Worm (Caenorhabditis elegans) whole organism, young adult: ENCODE results near the gene ZK899.2.

Experiments used
- B0019.2 ChIP-seq: fragments of 200-800 bp; sonication (Bioruptor generic); conservative IDR thresholded peaks from 2 replicates; pipeline ENCODE4 v1.3.6; 2022; ENCODE audit warnings: missing genetic modification reagents, missing genetic modification characterization, missing compliant biosample characterization
- B0035.1 ChIP-seq: sonication (generic microtip); optimal IDR thresholded peaks from 2 replicates; lab custom pipeline; 2016; ENCODE audit warnings: missing genetic modification characterization, mild to moderate bottlenecking, missing compliant biosample characterization, missing genotype, missing genetic modification reagents
- B0261.1 ChIP-seq: sonication (generic microtip); optimal IDR thresholded peaks from 2 replicates; lab custom pipeline; 2016; ENCODE audit warnings: mild to moderate bottlenecking, missing genetic modification characterization, moderate library complexity, missing compliant biosample characterization
- C17E4.6 ChIP-seq: fragments of 200-800 bp; sonication (Bioruptor generic); IDR thresholded peaks from 2 replicates; pipeline ENCODE4 v1.3.6; 2022; ENCODE audit warnings: missing genetic modification reagents, missing genetic modification characterization, missing compliant biosample characterization
- F49E8.2 ChIP-seq: sonication (generic microtip); optimal IDR thresholded peaks from 3 replicates; lab custom pipeline; 2017; ENCODE audit warnings: missing genetic modification characterization, mild to moderate bottlenecking, missing compliant biosample characterization, antibody characterized with exemption, moderate library complexity; ENCODE audit not compliant: insufficient read depth
- F57A8.1 ChIP-seq: fragments of 200-800 bp; sonication (Bioruptor generic); optimal IDR thresholded peaks from 2 replicates; lab custom pipeline; 2018; ENCODE audit warnings: mild to moderate bottlenecking, missing genetic modification characterization, moderate library complexity, missing compliant biosample characterization
- K11D2.4 ChIP-seq: fragments of 200-800 bp; sonication (Bioruptor generic); IDR thresholded peaks from 2 replicates; pipeline ENCODE4 v1.3.6; 2022; ENCODE audit warnings: missing genetic modification reagents, missing genetic modification characterization, missing compliant biosample characterization
- T07F8.4 ChIP-seq: sonication (generic microtip); optimal IDR thresholded peaks from 2 replicates; lab custom pipeline; 2016; ENCODE audit warnings: mild to moderate bottlenecking, missing genetic modification characterization, moderate library complexity, missing compliant biosample characterization
- T26A5.8 ChIP-seq: sonication (generic microtip); optimal IDR thresholded peaks from 2 replicates; lab custom pipeline; 2016; ENCODE audit warnings: missing genetic modification characterization, missing compliant biosample characterization
- Y67H2A.10 ChIP-seq: fragments of 200-800 bp; sonication (Bioruptor generic); conservative IDR thresholded peaks from 2 replicates; pipeline ENCODE4 v1.3.6; 2022; ENCODE audit warnings: missing genetic modification reagents, missing genetic modification characterization, missing compliant biosample characterization
- Y95B8A.8 ChIP-seq: fragments of 200-800 bp; sonication (Bioruptor generic); IDR thresholded peaks from 2 replicates; pipeline ENCODE4 v1.3.6; 2022; ENCODE audit warnings: missing genetic modification reagents, missing genetic modification characterization, missing compliant biosample characterization
- ama-1 ChIP-seq, 3 experiments: fragments of 150-350 bp in 1 of 3; sonication (generic microtip) in 2 of 3; optimal IDR thresholded peaks; 2 replicates each; lab custom pipeline; 2014 to 2018; ENCODE audit warnings: missing biosample characterization in 2 of 3, missing genetic modification characterization in 2 of 3, missing genetic modification reagents in 2 of 3
- bed-2 ChIP-seq: fragments of 200-800 bp; sonication (Bioruptor generic); IDR thresholded peaks from 2 replicates; pipeline ENCODE4 v1.3.6; 2022; ENCODE audit warnings: missing genetic modification reagents, missing genetic modification characterization, missing compliant biosample characterization
- cebp-1 ChIP-seq, 2 experiments: fragments of 200-800 bp in 1 of 2; sonication (Bioruptor generic) in 1 of 2; sonication (generic microtip) in 1 of 2; IDR thresholded peaks in 1 of 2; optimal IDR thresholded peaks in 1 of 2; 2 replicates each; pipeline versions ENCODE4 v1.3.6 to Lab custom; 2017 to 2022; ENCODE audit warnings: missing compliant biosample characterization in 2 of 2, missing genetic modification characterization in 2 of 2, mild to moderate bottlenecking in 1 of 2, missing genetic modification reagents in 1 of 2, moderate library complexity in 1 of 2
- cebp-2 ChIP-seq: fragments of 200-800 bp; sonication (Bioruptor generic); IDR thresholded peaks from 2 replicates; pipeline ENCODE4 v1.3.6; 2022; ENCODE audit warnings: missing genetic modification characterization, missing compliant biosample characterization
- ceh-58 ChIP-seq: fragments of 200-800 bp; sonication (Bioruptor generic); IDR thresholded peaks from 2 replicates; pipeline ENCODE4 v1.3.6; 2022; ENCODE audit warnings: missing genetic modification characterization, missing compliant biosample characterization
- hmg-1.2 ChIP-seq: fragments of 200-800 bp; sonication (Bioruptor generic); IDR thresholded peaks from 2 replicates; pipeline ENCODE4 v1.3.6; 2022; ENCODE audit warnings: missing genetic modification reagents, missing genetic modification characterization, missing compliant biosample characterization
- hmg-20 ChIP-seq: fragments of 200-800 bp; sonication (Bioruptor generic); IDR thresholded peaks from 2 replicates; pipeline ENCODE4 v1.3.6; 2022; ENCODE audit warnings: missing genetic modification reagents, missing genetic modification characterization, missing compliant biosample characterization
- lin-54 ChIP-seq: fragments of 200-800 bp; sonication (Bioruptor generic); optimal IDR thresholded peaks from 2 replicates; lab custom pipeline; 2018; ENCODE audit warnings: mild to moderate bottlenecking, missing genetic modification characterization, missing compliant biosample characterization
- lsl-1 ChIP-seq: fragments of 200-800 bp; sonication (Bioruptor generic); optimal IDR thresholded peaks from 2 replicates; lab custom pipeline; 2018; ENCODE audit warnings: mild to moderate bottlenecking, missing genetic modification characterization, moderate library complexity, missing compliant biosample characterization
- nfya-1 ChIP-seq: sonication (generic microtip); optimal IDR thresholded peaks from 2 replicates; lab custom pipeline; 2017; ENCODE audit warnings: antibody characterized with exemption, missing compliant biosample characterization, missing genetic modification characterization, borderline replicate concordance; ENCODE audit not compliant: insufficient read depth
- nfya-2 ChIP-seq: fragments of 200-800 bp; sonication (Bioruptor generic); IDR thresholded peaks from 2 replicates; pipeline ENCODE4 v1.3.6; 2022; ENCODE audit warnings: missing genetic modification reagents, missing genetic modification characterization, missing compliant biosample characterization
- nhr-120 ChIP-seq: fragments of 200-800 bp; sonication (Bioruptor generic); IDR thresholded peaks from 2 replicates; pipeline ENCODE4 v1.3.6; 2022; ENCODE audit warnings: missing genetic modification characterization, missing compliant biosample characterization
- pha-4 ChIP-seq: fragments of 150-350 bp; sonication (generic microtip); optimal IDR thresholded peaks from 2 replicates; lab custom pipeline; 2014; ENCODE audit warnings: missing biosample characterization, missing genetic modification reagents, missing genetic modification characterization
- repo-1 ChIP-seq: sonication (generic microtip); optimal IDR thresholded peaks from 2 replicates; lab custom pipeline; 2017; ENCODE audit warnings: mild to moderate bottlenecking, missing genetic modification characterization, missing compliant biosample characterization
- snpc-1.3 ChIP-seq: sonication (generic microtip); optimal IDR thresholded peaks from 2 replicates; lab custom pipeline; 2017; ENCODE audit warnings: missing genetic modification characterization, mild to moderate bottlenecking, missing compliant biosample characterization, antibody characterized with exemption, moderate library complexity, missing genotype, missing genetic modification reagents; ENCODE audit not compliant: insufficient read depth
- snpc-4 ChIP-seq, 5 experiments: fragments of 150-350 bp in 1 of 5; sonication (generic microtip) in 4 of 5; optimal IDR thresholded peaks; 2 replicates each; lab custom pipeline; 2014 to 2018; ENCODE audit warnings: missing genetic modification characterization in 5 of 5, missing biosample characterization in 3 of 5, antibody characterized with exemption in 2 of 5, mild to moderate bottlenecking in 2 of 5, missing compliant biosample characterization in 2 of 5, missing genotype in 2 of 5, moderate library complexity in 2 of 5, missing genetic modification reagents in 1 of 5
- somi-1 ChIP-seq: fragments of 200-800 bp; sonication (Bioruptor generic); optimal IDR thresholded peaks from 2 replicates; lab custom pipeline; 2018; ENCODE audit warnings: mild to moderate bottlenecking, missing genetic modification characterization, missing compliant biosample characterization
- sptf-2 ChIP-seq: fragments of 200-800 bp; sonication (Bioruptor generic); optimal IDR thresholded peaks from 2 replicates; lab custom pipeline; 2018; ENCODE audit warnings: mild to moderate bottlenecking, missing genetic modification characterization, missing compliant biosample characterization
- tbx-9 ChIP-seq: sonication (generic microtip); optimal IDR thresholded peaks from 2 replicates; lab custom pipeline; 2016; ENCODE audit warnings: borderline replicate concordance, missing genetic modification characterization, inconsistent platforms, missing compliant biosample characterization
- tlf-1 ChIP-seq: fragments of 200-800 bp; sonication (Bioruptor generic); optimal IDR thresholded peaks from 2 replicates; lab custom pipeline; 2018; ENCODE audit warnings: mild to moderate bottlenecking, missing genetic modification characterization, missing compliant biosample characterization
- xnd-1 ChIP-seq: sonication (generic microtip); optimal IDR thresholded peaks from 2 replicates; lab custom pipeline; 2016; ENCODE audit warnings: missing genotype, missing genetic modification reagents, missing genetic modification characterization, missing compliant biosample characterization
- ztf-26 ChIP-seq: sonication (generic microtip); optimal IDR thresholded peaks from 2 replicates; lab custom pipeline; 2017; ENCODE audit warnings: missing genetic modification characterization, missing compliant biosample characterization
- ztf-6 ChIP-seq: fragments of 200-800 bp; sonication (Bioruptor generic); IDR thresholded peaks from 2 replicates; pipeline ENCODE4 v1.3.6; 2022; ENCODE audit warnings: missing genetic modification reagents, missing genetic modification characterization, missing compliant biosample characterization

ZK899.2 gene

ce11 chrX:9491439-9491838 lies 39.6 kb upstream of the ZK899.2 start:
- TF ChIP-seq lin-54 (GFP tag; lab: Kevin White, UChicago) (no peak), F49E8.2 (tag; lab: Kevin White, UChicago) (no peak), xnd-1 (no peak), pha-4 (no peak), lsl-1 (GFP tag; lab: Kevin White, UChicago) (no peak), T07F8.4 (tag; lab: Kevin White, UChicago) (no peak), nfya-2 (GFP tag; lab: Robert Waterston, UW) (no peak), hmg-1.2 (GFP tag; lab: Robert Waterston, UW) (no peak), ztf-6 (GFP tag; lab: Robert Waterston, UW) (no peak), hmg-20 (GFP tag; lab: Robert Waterston, UW) (no peak), snpc-4 (GFP tag; optimal IDR thresholded peaks at IDR 0.05; lab: Kevin White, UChicago) (no peak), snpc-4 (tag; optimal IDR thresholded peaks at IDR 0.05; lab: Kevin White, UChicago) (no peak)
- TF ChIP-seq, all 124 proteins: peak for 0

- TF ChIP-seq B0019.2 (GFP tag; lab: Robert Waterston, UW) (no peak), hmg-1.2 (GFP tag; lab: Robert Waterston, UW) (no peak), B0035.1 (no peak), sptf-2 (GFP tag; lab: Kevin White, UChicago) (no peak), somi-1 (no peak), bed-2 (GFP tag; lab: Robert Waterston, UW) (no peak), T26A5.8 (tag; lab: Kevin White, UChicago) (no peak), cebp-1 (GFP tag; IDR thresholded peaks at IDR 0.05; lab: Robert Waterston, UW) (no peak), cebp-1 (tag; optimal IDR thresholded peaks at IDR 0.05; lab: Kevin White, UChicago) (no peak), repo-1 (no peak), B0261.1 (tag; lab: Kevin White, UChicago) (no peak), C17E4.6 (GFP tag; lab: Robert Waterston, UW) (no peak)
- TF ChIP-seq, all 124 proteins: peak for 0
Observed at ce11 chrX:9489578-9489977, 37.8 kb upstream of the ZK899.2 start.

DNA sequence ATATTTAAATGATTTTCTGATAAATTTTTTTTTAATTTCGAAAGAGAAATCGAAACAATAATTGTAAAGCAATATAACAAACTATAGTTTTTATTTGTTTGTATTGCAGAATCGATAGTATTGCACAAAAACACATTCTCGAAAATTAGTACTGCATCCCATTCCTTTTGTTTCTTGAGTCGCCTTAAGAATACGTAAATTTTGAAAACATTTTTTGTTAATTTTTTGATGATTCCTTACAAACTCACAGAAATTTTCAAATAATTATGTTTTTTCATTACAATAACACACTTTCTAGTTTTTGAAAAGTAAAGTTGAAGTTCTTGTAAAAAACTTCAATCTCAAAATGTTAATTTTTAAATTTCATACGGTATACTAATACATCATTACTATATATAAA lies 34.4 kb upstream of the ZK899.2 start:
- TF ChIP-seq nfya-1 (no peak), F57A8.1 (GFP tag; lab: Kevin White, UChicago) (no peak), snpc-4 (GFP tag; optimal IDR thresholded peaks at IDR 0.05; lab: Kevin White, UChicago) (no peak), snpc-4 (tag; optimal IDR thresholded peaks at IDR 0.05; lab: Kevin White, UChicago) (no peak), ama-1 (optimal IDR thresholded peaks at IDR 0.05; lab: Kevin White, UChicago) (no peak), ama-1 (GFP tag; optimal IDR thresholded peaks at IDR 0.05; lab: Kevin White, UChicago) (no peak), tlf-1 (GFP tag; lab: Kevin White, UChicago) (no peak), Y67H2A.10 (GFP tag; lab: Robert Waterston, UW) (no peak), ceh-58 (GFP tag; lab: Robert Waterston, UW) (no peak), repo-1 (no peak), tbx-9 (tag; lab: Kevin White, UChicago) (no peak), Y95B8A.8 (GFP tag; lab: Robert Waterston, UW) (no peak), snpc-1.3 (no peak), cebp-2 (GFP tag; lab: Robert Waterston, UW) (no peak), C17E4.6 (GFP tag; lab: Robert Waterston, UW) (no peak)

DNA sequence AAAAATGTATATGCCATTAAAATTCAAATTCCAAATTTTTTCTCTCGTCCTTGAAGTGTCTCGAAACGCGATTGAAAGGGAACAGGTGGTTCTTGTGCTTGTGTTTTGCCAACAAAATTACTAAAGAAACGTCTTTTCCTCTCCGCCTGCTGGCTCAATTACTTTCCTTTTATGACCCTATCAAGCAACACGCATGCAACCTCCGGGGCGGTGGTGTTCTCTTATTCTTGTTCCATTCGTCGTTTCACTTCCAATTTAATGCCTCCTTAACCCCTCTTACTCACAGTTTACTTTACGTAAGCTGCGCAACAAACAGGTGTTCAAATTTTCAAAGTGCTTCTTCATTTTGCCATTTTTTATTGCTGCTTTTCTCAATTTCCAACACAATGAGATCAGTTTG lies 32.0 kb upstream of the ZK899.2 start:
- TF ChIP-seq nhr-120 (no peak), xnd-1 (no peak), cebp-2 (GFP tag; lab: Robert Waterston, UW) (no peak), ztf-26 (tag; lab: Kevin White, UChicago) (no peak), K11D2.4 (GFP tag; lab: Robert Waterston, UW) (no peak)
